Worm (Caenorhabditis elegans) whole organism, L4/young adult: Measurements from ENCODE around the gene Y46E12A.5.

Source experiments
- W03F9.2 ChIP-seq: fragments of 150-350 bp; optimal IDR thresholded peaks from 2 replicates; lab custom pipeline; 2014; ENCODE audit warnings: missing biosample characterization, missing genetic modification characterization
- dao-5 ChIP-seq: sonication (generic microtip); optimal IDR thresholded peaks from 2 replicates; lab custom pipeline; 2016; ENCODE audit warnings: missing genotype, missing genetic modification characterization, moderate library complexity, missing compliant biosample characterization
- him-1 ChIP-seq: sonication (generic microtip); optimal IDR thresholded peaks from 2 replicates; lab custom pipeline; 2016; ENCODE audit warnings: missing genotype, missing genetic modification reagents, missing genetic modification characterization, missing compliant biosample characterization

- TF ChIP-seq dao-5 (no peak), him-1 (tag; lab: Kevin White, UChicago) (no peak), W03F9.2 (tag; lab: Kevin White, UChicago) (no peak)
Observed at ce11 chrIII:1788972-1789371, 30.9 kb upstream of the Y46E12A.5 start.
